Fruit fly (Drosophila melanogaster): ENCODE measurements around the gene Hsc70-1.

Hsc70-1 gene

dm6 chr3L:13999204-13999603 is 25.3 kb downstream of the Hsc70-1 start, which contains the start of gene CG17359:
Gene CG17359, minus strand, starts transcription at chr3L:13999251.
- no peak for TF ChIP-seq CG1620 (GFP tag; optimal IDR thresholded peaks at IDR 0.05)
- no peak for TF ChIP-seq CG14711 (tag; optimal IDR thresholded peaks at IDR 0.05)
- TF ChIP-seq cnc (optimal IDR thresholded peaks at IDR 0.05): no peak
- no peak for TF ChIP-seq cic (GFP tag; optimal IDR thresholded peaks at IDR 0.05)
- TF ChIP-seq CG33017 (tag; optimal IDR thresholded peaks at IDR 0.05): no peak
- no peak for TF ChIP-seq bab1 (GFP tag; optimal IDR thresholded peaks at IDR 0.05)
- TF ChIP-seq CG7045 (GFP tag; optimal IDR thresholded peaks at IDR 0.05): no peak
- no peak for TF ChIP-seq CG5204 (GFP tag; optimal IDR thresholded peaks at IDR 0.05)
- TF ChIP-seq CG11617 (GFP tag; optimal IDR thresholded peaks at IDR 0.05): no peak
- TF ChIP-seq Hr96 (GFP tag; optimal IDR thresholded peaks at IDR 0.05): no peak
- TF ChIP-seq tj (GFP tag; optimal IDR thresholded peaks at IDR 0.05): no peak
- no peak for TF ChIP-seq toe (GFP tag; optimal IDR thresholded peaks at IDR 0.05)
- no peak for TF ChIP-seq kay (GFP tag; ENCODE audit: borderline replicate concordance)
- TF ChIP-seq Clk (GFP tag; optimal IDR thresholded peaks at IDR 0.05): no peak
- no peak for TF ChIP-seq Mnt (GFP tag; optimal IDR thresholded peaks at IDR 0.05)
- TF ChIP-seq ovo (GFP tag; optimal IDR thresholded peaks at IDR 0.05): no peak
- no peak for TF ChIP-seq CG7101 (tag; optimal IDR thresholded peaks at IDR 0.05)
- no peak for TF ChIP-seq Crg-1 (GFP tag; optimal IDR thresholded peaks at IDR 0.05)
- TF ChIP-seq pad (GFP tag; optimal IDR thresholded peaks at IDR 0.05): no peak

dm6 chr3L:14001658-14002523 is 28.0 kb downstream of the Hsc70-1 start, which contains the start of the genes Nprl3 and upSET:
Gene Nprl3, minus strand, starts transcription at chr3L:14001880.
Gene upSET, plus strand, starts transcription at chr3L:14002127.
- TF ChIP-seq Hr96 (GFP tag; optimal IDR thresholded peaks at IDR 0.05) (peak; percentile 49), CG7101 (tag; optimal IDR thresholded peaks at IDR 0.05) (peak; percentile 16), Mnt (GFP tag; optimal IDR thresholded peaks at IDR 0.05) (peak; percentile 60), CG1620 (GFP tag; optimal IDR thresholded peaks at IDR 0.05) (peak; percentile 30), tj (GFP tag; optimal IDR thresholded peaks at IDR 0.05) (no peak), toe (GFP tag; optimal IDR thresholded peaks at IDR 0.05) (no peak), bab1 (GFP tag; optimal IDR thresholded peaks at IDR 0.05) (peak; percentile 7), CG11617 (GFP tag; optimal IDR thresholded peaks at IDR 0.05) (peak; percentile 36), CG12768 (GFP tag; optimal IDR thresholded peaks at IDR 0.05) (peak; percentile 13), CG14711 (tag; optimal IDR thresholded peaks at IDR 0.05) (peak; percentile 33), Clk (GFP tag; optimal IDR thresholded peaks at IDR 0.05) (no peak), kay (GFP tag; ENCODE audit: borderline replicate concordance) (no peak)

DNA sequence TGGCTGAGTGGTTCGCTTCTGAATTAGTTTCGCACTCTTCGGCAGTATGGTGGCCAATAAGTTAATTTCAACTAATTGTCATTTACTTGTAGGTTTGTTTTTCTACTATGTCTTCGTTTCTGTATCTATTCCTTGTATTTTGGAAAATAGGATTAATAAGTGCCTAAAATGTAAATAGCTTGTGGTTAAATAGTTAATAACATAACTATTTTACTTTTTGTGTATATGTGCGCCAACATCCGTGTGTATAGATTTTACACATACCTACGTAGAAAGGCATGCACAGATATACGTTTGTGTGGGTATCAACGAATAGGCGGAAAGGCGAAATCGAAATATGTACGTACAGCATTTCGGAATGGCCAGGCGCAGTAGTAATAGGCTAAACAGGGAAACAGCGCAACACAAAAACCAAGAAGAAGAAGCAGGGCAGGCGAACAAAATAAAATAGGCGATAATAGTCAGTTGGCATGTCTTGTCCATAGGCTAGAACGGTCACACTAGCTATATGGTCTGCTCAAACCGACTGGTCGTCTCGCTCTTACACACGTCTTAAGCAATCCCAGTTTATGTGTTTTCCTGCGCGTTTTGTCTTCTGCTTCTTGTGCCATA is 28.8 kb downstream of the Hsc70-1 start:
- TF ChIP-seq CG7045 (GFP tag; optimal IDR thresholded peaks at IDR 0.05) (no peak), Clk (GFP tag; optimal IDR thresholded peaks at IDR 0.05) (no peak), CG1620 (GFP tag; optimal IDR thresholded peaks at IDR 0.05) (no peak), CG5204 (GFP tag; optimal IDR thresholded peaks at IDR 0.05) (no peak), Hr96 (GFP tag; optimal IDR thresholded peaks at IDR 0.05) (no peak), tj (GFP tag; optimal IDR thresholded peaks at IDR 0.05) (peak; percentile 60), kay (GFP tag; ENCODE audit: borderline replicate concordance) (no peak), cnc (optimal IDR thresholded peaks at IDR 0.05) (no peak), CG7101 (tag; optimal IDR thresholded peaks at IDR 0.05) (peak; percentile 42), CG12768 (GFP tag; optimal IDR thresholded peaks at IDR 0.05) (no peak), pad (GFP tag; optimal IDR thresholded peaks at IDR 0.05) (peak; percentile 63), CG14711 (tag; optimal IDR thresholded peaks at IDR 0.05) (peak; percentile 21), Crg-1 (GFP tag; optimal IDR thresholded peaks at IDR 0.05) (no peak), bab1 (GFP tag; optimal IDR thresholded peaks at IDR 0.05) (peak; percentile 28), cic (GFP tag; optimal IDR thresholded peaks at IDR 0.05) (peak; percentile 79), ovo (GFP tag; optimal IDR thresholded peaks at IDR 0.05) (no peak), Mnt (GFP tag; optimal IDR thresholded peaks at IDR 0.05) (peak; percentile 80), toe (GFP tag; optimal IDR thresholded peaks at IDR 0.05) (no peak), CG33017 (tag; optimal IDR thresholded peaks at IDR 0.05) (no peak), CG11617 (GFP tag; optimal IDR thresholded peaks at IDR 0.05) (no peak)

dm6 chr3L:14003297-14004040 is 29.6 kb downstream of the Hsc70-1 start:
- TF ChIP-seq kay (GFP tag; ENCODE audit: borderline replicate concordance): peak; percentile 91
- no peak for TF ChIP-seq CG1620 (GFP tag; optimal IDR thresholded peaks at IDR 0.05)
- peak; percentile 23 for TF ChIP-seq Mnt (GFP tag; optimal IDR thresholded peaks at IDR 0.05)
- peak; percentile 57 for TF ChIP-seq CG11617 (GFP tag; optimal IDR thresholded peaks at IDR 0.05)
- no peak for TF ChIP-seq bab1 (GFP tag; optimal IDR thresholded peaks at IDR 0.05)
- peak; percentile 93 for TF ChIP-seq CG14711 (tag; optimal IDR thresholded peaks at IDR 0.05)
- TF ChIP-seq tj (GFP tag; optimal IDR thresholded peaks at IDR 0.05): no peak
- TF ChIP-seq CG5204 (GFP tag; optimal IDR thresholded peaks at IDR 0.05): peak; percentile 23
- no peak for TF ChIP-seq CG7045 (GFP tag; optimal IDR thresholded peaks at IDR 0.05)
- no peak for TF ChIP-seq CG33017 (tag; optimal IDR thresholded peaks at IDR 0.05)
- no peak for TF ChIP-seq toe (GFP tag; optimal IDR thresholded peaks at IDR 0.05)

dm6 chr3L:14004041-14004407 is 30.2 kb downstream of the Hsc70-1 start:
- TF ChIP-seq CG14711 (tag; optimal IDR thresholded peaks at IDR 0.05): no peak
- TF ChIP-seq Mnt (GFP tag; optimal IDR thresholded peaks at IDR 0.05): peak; percentile 19
- no peak for TF ChIP-seq CG5204 (GFP tag; optimal IDR thresholded peaks at IDR 0.05)
- TF ChIP-seq ovo (GFP tag; optimal IDR thresholded peaks at IDR 0.05): no peak
- no peak for TF ChIP-seq toe (GFP tag; optimal IDR thresholded peaks at IDR 0.05)
- TF ChIP-seq pad (GFP tag; optimal IDR thresholded peaks at IDR 0.05): peak; percentile 65
- no peak for TF ChIP-seq Hr96 (GFP tag; optimal IDR thresholded peaks at IDR 0.05)
- no peak for TF ChIP-seq CG1620 (GFP tag; optimal IDR thresholded peaks at IDR 0.05)
- peak; percentile 69 for TF ChIP-seq tj (GFP tag; optimal IDR thresholded peaks at IDR 0.05)
- no peak for TF ChIP-seq Clk (GFP tag; optimal IDR thresholded peaks at IDR 0.05)
- no peak for TF ChIP-seq CG7045 (GFP tag; optimal IDR thresholded peaks at IDR 0.05)
- no peak for TF ChIP-seq cnc (optimal IDR thresholded peaks at IDR 0.05)
- TF ChIP-seq cic (GFP tag; optimal IDR thresholded peaks at IDR 0.05): peak; percentile 35
- no peak for TF ChIP-seq CG12768 (GFP tag; optimal IDR thresholded peaks at IDR 0.05)
- no peak for TF ChIP-seq kay (GFP tag; ENCODE audit: borderline replicate concordance)
- TF ChIP-seq CG33017 (tag; optimal IDR thresholded peaks at IDR 0.05): peak; percentile 41
- TF ChIP-seq CG7101 (tag; optimal IDR thresholded peaks at IDR 0.05): peak; percentile 35
- TF ChIP-seq Crg-1 (GFP tag; optimal IDR thresholded peaks at IDR 0.05): no peak
- peak; percentile 23 for TF ChIP-seq CG11617 (GFP tag; optimal IDR thresholded peaks at IDR 0.05)
- TF ChIP-seq bab1 (GFP tag; optimal IDR thresholded peaks at IDR 0.05): no peak

Data from whole organism, adult.